Worm (Caenorhabditis elegans) whole organism, L1 larva: Measurements from ENCODE around the gene C55A6.11.

Experiments used
- C16A3.4 ChIP-seq: fragments of 150-350 bp; optimal IDR thresholded peaks from 2 replicates; lab custom pipeline; 2014; ENCODE audit warnings: missing biosample characterization, missing genetic modification characterization
- F16B12.6 ChIP-seq: fragments of 150-350 bp; optimal IDR thresholded peaks from 2 replicates; lab custom pipeline; 2014; ENCODE audit warnings: missing biosample characterization, missing genetic modification characterization
- blmp-1 ChIP-seq: fragments of 150-350 bp; optimal IDR thresholded peaks from 2 replicates; lab custom pipeline; 2014; ENCODE audit warnings: missing biosample characterization, missing genetic modification characterization
- ceh-63 ChIP-seq: fragments of 200-800 bp; sonication (Bioruptor generic); optimal IDR thresholded peaks from 2 replicates; lab custom pipeline; 2018; ENCODE audit warnings: mild to moderate bottlenecking, missing genetic modification characterization, missing compliant biosample characterization
- ceh-8 ChIP-seq: fragments of 200-800 bp; sonication (Bioruptor generic); optimal IDR thresholded peaks from 2 replicates; lab custom pipeline; 2018; ENCODE audit warnings: mild to moderate bottlenecking, missing genetic modification characterization, moderate library complexity, missing compliant biosample characterization
- ceh-88 ChIP-seq: fragments of 200-800 bp; sonication (Bioruptor generic); IDR thresholded peaks from 2 replicates; pipeline ENCODE4 v1.3.6; 2022; ENCODE audit warnings: missing genetic modification characterization, missing compliant biosample characterization
- dpl-1 ChIP-seq, 3 experiments: fragments of 150-350 bp in 2 of 3; sonication (generic microtip) in 1 of 3; optimal IDR thresholded peaks; 2 replicates each; lab custom pipeline; 2014 to 2017; ENCODE audit warnings: missing biosample characterization in 3 of 3, missing genetic modification characterization in 3 of 3, missing genetic modification reagents in 3 of 3
- dsc-1 ChIP-seq: sonication (generic microtip); optimal IDR thresholded peaks from 2 replicates; lab custom pipeline; 2016; ENCODE audit warnings: mild to moderate bottlenecking, missing genetic modification characterization, missing compliant biosample characterization
- efl-1 ChIP-seq, 4 experiments: fragments of 150-350 bp; optimal IDR thresholded peaks in 3 of 4; peaks in 1 of 4; 1 replicate in 1 of 4; 2 replicates in 3 of 4; lab custom pipeline; 2014; ENCODE audit warnings: missing biosample characterization in 2 of 4, missing genetic modification characterization in 2 of 4, missing genetic modification reagents in 2 of 4
- efl-3 ChIP-seq: fragments of 200-800 bp; sonication (Bioruptor generic); optimal IDR thresholded peaks from 2 replicates; lab custom pipeline; 2018; ENCODE audit warnings: mild to moderate bottlenecking, missing genetic modification characterization, missing compliant biosample characterization
- egl-13 ChIP-seq: sonication (generic microtip); optimal IDR thresholded peaks from 2 replicates; lab custom pipeline; 2016; ENCODE audit warnings: missing genotype, missing genetic modification reagents, missing genetic modification characterization, missing compliant biosample characterization
- elt-2 ChIP-seq: sonication (generic microtip); optimal IDR thresholded peaks from 2 replicates; lab custom pipeline; 2016; ENCODE audit warnings: missing genetic modification characterization, mild to moderate bottlenecking, inconsistent platforms, missing compliant biosample characterization, missing genetic modification reagents
- fkh-10 ChIP-seq: sonication (generic microtip); optimal IDR thresholded peaks from 2 replicates; lab custom pipeline; 2017; ENCODE audit warnings: missing biosample characterization, missing genetic modification reagents, missing genetic modification characterization
- fkh-4 ChIP-seq: sonication (generic microtip); optimal IDR thresholded peaks from 2 replicates; lab custom pipeline; 2016; ENCODE audit warnings: missing compliant biosample characterization, missing genetic modification characterization, borderline replicate concordance
- fkh-8 ChIP-seq: sonication (generic microtip); optimal IDR thresholded peaks from 2 replicates; lab custom pipeline; 2016; ENCODE audit warnings: mild to moderate bottlenecking, missing genetic modification characterization, missing compliant biosample characterization
- grh-1 ChIP-seq: fragments of 200-800 bp; sonication (Bioruptor generic); IDR thresholded peaks from 2 replicates; pipeline ENCODE4 v1.3.6; 2022; ENCODE audit warnings: missing genetic modification reagents, missing genetic modification characterization, missing compliant biosample characterization
- isw-1 ChIP-seq: fragments of 200-800 bp; sonication (Bioruptor generic); IDR thresholded peaks from 2 replicates; pipeline ENCODE4 v1.3.6; 2022; ENCODE audit warnings: missing genetic modification characterization, missing compliant biosample characterization
- lin-14 ChIP-seq: fragments of 200-800 bp; sonication (Bioruptor generic); optimal IDR thresholded peaks from 2 replicates; lab custom pipeline; 2018; ENCODE audit warnings: mild to moderate bottlenecking, missing genetic modification characterization, moderate library complexity, missing compliant biosample characterization
- lin-35 ChIP-seq, 2 experiments: fragments of 150-350 bp; optimal IDR thresholded peaks; 2 replicates each; lab custom pipeline; 2014; ENCODE audit warnings: missing biosample characterization in 2 of 2, missing genetic modification characterization in 2 of 2, missing genetic modification reagents in 2 of 2
- lir-3 ChIP-seq: sonication (generic microtip); optimal IDR thresholded peaks from 2 replicates; lab custom pipeline; 2016; ENCODE audit warnings: mild to moderate bottlenecking, missing genetic modification characterization, moderate library complexity, missing compliant biosample characterization; ENCODE audit not compliant: poor library complexity
- lsy-2 ChIP-seq, 2 experiments: fragments of 150-350 bp; optimal IDR thresholded peaks; 2 replicates each; lab custom pipeline; 2014; ENCODE audit warnings: missing biosample characterization in 2 of 2, missing genetic modification characterization in 2 of 2
- mep-1 ChIP-seq: fragments of 150-350 bp; optimal IDR thresholded peaks from 2 replicates; lab custom pipeline; 2014; ENCODE audit warnings: missing biosample characterization, missing genetic modification characterization
- nhr-12 ChIP-seq: sonication (generic microtip); optimal IDR thresholded peaks from 2 replicates; lab custom pipeline; 2017; ENCODE audit warnings: missing biosample characterization, missing genetic modification characterization
- nhr-19 ChIP-seq: fragments of 200-800 bp; sonication (Bioruptor generic); conservative IDR thresholded peaks from 2 replicates; pipeline ENCODE4 v1.3.6; 2022; ENCODE audit warnings: missing genetic modification characterization, missing compliant biosample characterization
- nhr-20 ChIP-seq: sonication (generic microtip); optimal IDR thresholded peaks from 2 replicates; lab custom pipeline; 2016; ENCODE audit warnings: mild to moderate bottlenecking, missing genetic modification characterization, missing compliant biosample characterization
- nhr-47 ChIP-seq: sonication (generic microtip); optimal IDR thresholded peaks from 2 replicates; lab custom pipeline; 2016; ENCODE audit warnings: mild to moderate bottlenecking, missing genetic modification characterization, moderate library complexity, missing compliant biosample characterization
- nhr-71 ChIP-seq: sonication (generic microtip); optimal IDR thresholded peaks from 2 replicates; lab custom pipeline; 2016; ENCODE audit warnings: mild to moderate bottlenecking, missing genetic modification characterization, moderate library complexity, missing compliant biosample characterization
- nhr-77 ChIP-seq: fragments of 150-350 bp; optimal IDR thresholded peaks from 2 replicates; lab custom pipeline; 2014; ENCODE audit warnings: missing biosample characterization, missing genetic modification characterization
- nhr-85 ChIP-seq: sonication (generic microtip); peaks from one replicate; lab custom pipeline; 2016; ENCODE audit warnings: missing genetic modification characterization, inconsistent platforms, missing compliant biosample characterization
- pax-3 ChIP-seq: fragments of 200-800 bp; sonication (Bioruptor generic); optimal IDR thresholded peaks from 2 replicates; lab custom pipeline; 2018; ENCODE audit warnings: mild to moderate bottlenecking, missing genetic modification characterization, moderate library complexity, missing compliant biosample characterization
- rnt-1 ChIP-seq: sonication (generic microtip); optimal IDR thresholded peaks from 2 replicates; lab custom pipeline; 2016; ENCODE audit warnings: mild to moderate bottlenecking, missing genetic modification characterization, moderate library complexity, missing compliant biosample characterization
- skn-1 ChIP-seq: fragments of 150-350 bp; optimal IDR thresholded peaks from 2 replicates; lab custom pipeline; 2014; ENCODE audit warnings: missing biosample characterization, missing genetic modification characterization
- snpc-4 ChIP-seq: fragments of 150-350 bp; optimal IDR thresholded peaks from 2 replicates; lab custom pipeline; 2014; ENCODE audit warnings: missing biosample characterization, missing genetic modification characterization
- snu-23 ChIP-seq: sonication (generic microtip); optimal IDR thresholded peaks from 2 replicates; lab custom pipeline; 2016; ENCODE audit warnings: missing genetic modification characterization, missing compliant biosample characterization
- sox-4 ChIP-seq: sonication (generic microtip); optimal IDR thresholded peaks from 2 replicates; lab custom pipeline; 2016; ENCODE audit warnings: missing genetic modification characterization, missing compliant biosample characterization
- sptf-1 ChIP-seq: fragments of 150-350 bp; optimal IDR thresholded peaks from 2 replicates; lab custom pipeline; 2014; ENCODE audit warnings: missing biosample characterization, missing genetic modification characterization
- swsn-7 ChIP-seq: sonication (generic microtip); optimal IDR thresholded peaks from 2 replicates; lab custom pipeline; 2016; ENCODE audit warnings: missing genetic modification characterization, missing compliant biosample characterization
- tbx-2 ChIP-seq: sonication (generic microtip); optimal IDR thresholded peaks from 2 replicates; lab custom pipeline; 2016; ENCODE audit warnings: missing genetic modification characterization, missing compliant biosample characterization
- tlp-1 ChIP-seq: fragments of 150-350 bp; optimal IDR thresholded peaks from 2 replicates; lab custom pipeline; 2014; ENCODE audit warnings: missing biosample characterization, missing genetic modification characterization
- unc-130 ChIP-seq: fragments of 150-350 bp; optimal IDR thresholded peaks from 2 replicates; lab custom pipeline; 2017; ENCODE audit warnings: missing biosample characterization, missing genetic modification characterization, inconsistent platforms
- unc-86 ChIP-seq: sonication (generic microtip); optimal IDR thresholded peaks from 2 replicates; lab custom pipeline; 2016; ENCODE audit warnings: missing genetic modification characterization, missing compliant biosample characterization
- unc-98 ChIP-seq: fragments of 200-800 bp; sonication (Bioruptor generic); IDR thresholded peaks from 2 replicates; pipeline ENCODE4 v1.3.6; 2022; ENCODE audit warnings: missing genetic modification characterization, missing compliant biosample characterization
- vab-15 ChIP-seq: sonication (generic microtip); optimal IDR thresholded peaks from 2 replicates; lab custom pipeline; 2017; ENCODE audit warnings: missing genotype, mild to moderate bottlenecking, missing genetic modification characterization, missing compliant biosample characterization
- xbp-1 ChIP-seq: sonication (generic microtip); optimal IDR thresholded peaks from 2 replicates; lab custom pipeline; 2016; ENCODE audit warnings: missing genetic modification characterization, missing compliant biosample characterization
- ztf-11 ChIP-seq, 2 experiments: sonication (generic microtip); optimal IDR thresholded peaks; 2 replicates each; lab custom pipeline; 2016 to 2017; ENCODE audit warnings: missing genetic modification characterization in 2 of 2, missing biosample characterization in 1 of 2, missing compliant biosample characterization in 1 of 2

Gene C55A6.11

DNA sequence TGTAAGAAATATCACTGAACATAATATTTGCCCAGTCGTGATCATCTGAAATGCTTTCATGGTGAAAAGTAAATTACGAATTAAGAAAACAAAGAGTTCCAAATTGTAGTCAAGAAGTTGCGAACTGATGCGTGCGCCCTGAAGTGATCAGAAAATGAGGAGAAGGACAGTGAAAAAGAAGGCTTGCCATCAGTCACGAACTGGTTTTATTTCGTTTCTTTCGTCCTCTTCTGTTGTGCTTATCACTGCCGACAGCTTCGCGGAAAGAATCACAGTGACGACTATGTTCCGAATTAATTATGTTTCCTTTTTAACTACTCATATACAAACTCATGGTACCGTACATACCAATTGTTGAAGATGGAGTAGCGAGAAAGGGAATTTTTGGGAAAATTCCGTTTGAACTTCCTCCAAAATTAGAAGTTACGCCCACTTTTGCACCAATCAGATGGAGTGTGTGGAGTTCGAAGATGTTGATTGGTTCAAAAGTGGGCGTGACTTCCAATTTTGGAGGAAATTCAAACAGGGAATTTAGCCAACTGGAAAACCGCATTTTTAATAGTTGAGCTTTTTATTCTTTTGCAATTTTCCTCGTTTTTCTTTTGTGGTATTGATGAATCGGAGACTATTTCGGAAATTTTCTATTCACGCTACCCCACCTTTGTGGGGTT, 17.1 kb upstream of the C55A6.11 start, which contains the start of gene C55A6.12 (continued):
- TF ChIP-seq fkh-4, result no peak
- peak; percentile 48 for TF ChIP-seq xbp-1 (tag; lab: Kevin White, UChicago)
- no peak for TF ChIP-seq nhr-77 (tag; lab: Kevin White, UChicago)
- TF ChIP-seq lsy-2 (tag; optimal IDR thresholded peaks at IDR 0.05; lab: Kevin White, UChicago), result peak in 1 of 2 experiments; percentile 24
- TF ChIP-seq sox-4 (tag; lab: Kevin White, UChicago), result no peak
- no peak for TF ChIP-seq unc-86 (tag; lab: Kevin White, UChicago)
- no peak for TF ChIP-seq ceh-63 (GFP tag; lab: Kevin White, UChicago)
- TF ChIP-seq tlp-1 (tag; lab: Kevin White, UChicago), result no peak
- peak; percentile 28 for TF ChIP-seq nhr-85 (tag; lab: Kevin White, UChicago)
- TF ChIP-seq blmp-1 (tag; lab: Kevin White, UChicago), result no peak
- peak; percentile 25 to 77 for TF ChIP-seq lin-35 (GFP tag; optimal IDR thresholded peaks at IDR 0.05; lab: Kevin White, UChicago)
- no peak for TF ChIP-seq unc-98 (GFP tag; lab: Robert Waterston, UW)
- no peak for TF ChIP-seq nhr-12 (tag; lab: Kevin White, UChicago)
- TF ChIP-seq efl-3 (GFP tag; lab: Kevin White, UChicago), result no peak
- TF ChIP-seq elt-2 (tag; lab: Kevin White, UChicago), result no peak
- no peak for TF ChIP-seq sptf-1 (tag; lab: Kevin White, UChicago)
- no peak for TF ChIP-seq fkh-10 (GFP tag; lab: Kevin White, UChicago)
- TF ChIP-seq vab-15 (tag; lab: Kevin White, UChicago), result no peak
- TF ChIP-seq grh-1, result peak; percentile 49; the same call in 1 of the 2 replicates
- peak in 1 of 2 experiments; percentile 74 for TF ChIP-seq efl-1 (optimal IDR thresholded peaks at IDR 0.05; lab: Kevin White, UChicago)
- TF ChIP-seq efl-1 (GFP tag; optimal IDR thresholded peaks at IDR 0.05 in 1 of 2; lab: Kevin White, UChicago), result peak; percentile 77 to 96

DNA sequence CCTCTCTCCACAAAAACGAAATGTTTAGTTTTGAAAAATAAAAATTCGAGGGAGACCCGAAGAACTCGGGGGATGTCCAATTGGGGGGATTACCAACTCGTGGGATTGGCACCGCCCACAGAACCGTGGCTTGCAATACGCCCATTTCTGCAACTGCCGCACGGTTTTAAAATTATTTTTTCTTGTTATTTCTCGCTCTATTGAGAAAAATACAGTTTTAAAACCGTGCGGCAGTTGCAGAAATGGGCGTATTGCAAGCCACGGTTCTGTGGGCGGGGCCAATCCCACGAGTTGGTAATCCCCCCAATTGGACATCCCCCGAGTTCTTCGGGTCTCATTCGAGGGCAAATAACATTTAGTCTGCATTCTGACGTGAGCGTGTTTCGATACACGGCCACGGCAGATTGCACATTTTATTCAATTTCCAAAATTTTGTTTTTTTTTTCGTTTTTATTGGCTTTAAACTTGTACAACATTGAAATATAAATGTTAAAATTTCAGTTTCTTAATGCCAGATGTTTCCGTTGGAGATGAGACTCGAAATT, 15.4 kb upstream of the C55A6.11 start, which contains the start of the genes C55A6.1 and C55A6.10:
TSS of gene C55A6.1 (minus strand) at position 116 of the 545 bp plus-strand sequence.
TSS of gene C55A6.10 (plus strand) at position 495 of the 545 bp plus-strand sequence.
- TF ChIP-seq fkh-8 (tag; lab: Kevin White, UChicago), result peak; percentile 59
- TF ChIP-seq swsn-7, result peak; percentile 79
- peak; percentile 64 for TF ChIP-seq grh-1
- peak in 1 of 2 experiments; percentile 68 for TF ChIP-seq ztf-11 (tag; optimal IDR thresholded peaks at IDR 0.05; lab: Kevin White, UChicago)
- peak; percentile 84 for TF ChIP-seq nhr-85 (tag; lab: Kevin White, UChicago)
- TF ChIP-seq ceh-8, result peak; percentile 44
- TF ChIP-seq sox-4 (tag; lab: Kevin White, UChicago), result peak; percentile 17
- TF ChIP-seq nhr-47 (tag; lab: Kevin White, UChicago), result peak; percentile 85
- TF ChIP-seq nhr-71 (tag; lab: Kevin White, UChicago), result peak; percentile 86
- peak; percentile 55 to 62 for TF ChIP-seq lin-35 (GFP tag; optimal IDR thresholded peaks at IDR 0.05; lab: Kevin White, UChicago)
- TF ChIP-seq nhr-19 (GFP tag; lab: Robert Waterston, UW), result peak; percentile 68
- peak; percentile 62 for TF ChIP-seq C16A3.4 (tag; lab: Kevin White, UChicago)
- TF ChIP-seq snpc-4 (tag; lab: Kevin White, UChicago), result peak; percentile 17
- peak; percentile 59 for TF ChIP-seq rnt-1
- peak; percentile 54; the same call in 1 of the 2 replicates for TF ChIP-seq ceh-88 (GFP tag; lab: Robert Waterston, UW)
- peak; percentile 82 for TF ChIP-seq nhr-20 (tag; lab: Kevin White, UChicago)
- peak; percentile 18 for TF ChIP-seq unc-130 (tag; lab: Kevin White, UChicago)
- TF ChIP-seq xbp-1 (tag; lab: Kevin White, UChicago), result peak; percentile 65
- TF ChIP-seq isw-1 (GFP tag; lab: Robert Waterston, UW), result peak; percentile 59
- TF ChIP-seq lsy-2 (tag; optimal IDR thresholded peaks at IDR 0.05; lab: Kevin White, UChicago), result peak; percentile 56 to 73
- TF ChIP-seq elt-2 (tag; lab: Kevin White, UChicago), result peak; percentile 14
- peak; percentile 35 to 67 (median 50) for TF ChIP-seq dpl-1 (GFP tag; optimal IDR thresholded peaks at IDR 0.05; lab: Kevin White, UChicago)
- TF ChIP-seq nhr-77 (tag; lab: Kevin White, UChicago), result peak; percentile 37
- TF ChIP-seq egl-13 (tag; lab: Kevin White, UChicago), result peak; percentile 52
- TF ChIP-seq fkh-10 (GFP tag; lab: Kevin White, UChicago), result peak; percentile 60
- TF ChIP-seq mep-1, result peak; percentile 74
- TF ChIP-seq skn-1 (tag; lab: Kevin White, UChicago), result peak; percentile 38
- TF ChIP-seq pax-3 (tag; lab: Kevin White, UChicago), result peak; percentile 20
- TF ChIP-seq snu-23, result peak; percentile 84
- TF ChIP-seq unc-86 (tag; lab: Kevin White, UChicago), result peak; percentile 76
- peak; percentile 52 for TF ChIP-seq blmp-1 (tag; lab: Kevin White, UChicago)
- peak; percentile 71 for TF ChIP-seq tbx-2 (tag; lab: Kevin White, UChicago)
- TF ChIP-seq lin-14 (GFP tag; lab: Kevin White, UChicago), result peak; percentile 76
- TF ChIP-seq dsc-1 (tag; lab: Kevin White, UChicago), result peak; percentile 30
- peak; percentile 66 for TF ChIP-seq lir-3 (tag; lab: Kevin White, UChicago)
- TF ChIP-seq efl-1 (optimal IDR thresholded peaks at IDR 0.05; lab: Kevin White, UChicago), result peak; percentile 60 to 69
- TF ChIP-seq efl-1 (GFP tag; optimal IDR thresholded peaks at IDR 0.05 in 1 of 2; lab: Kevin White, UChicago), result peak; percentile 61 to 94
- peak; percentile 93 for TF ChIP-seq F16B12.6 (tag; lab: Kevin White, UChicago)
